Worm (Caenorhabditis elegans) whole organism, L4/young adult: ENCODE data around the gene rimb-1.

Experiments used
- W03F9.2 ChIP-seq: fragments of 150-350 bp; optimal IDR thresholded peaks from 2 replicates; lab custom pipeline; 2014; ENCODE audit warnings: missing biosample characterization, missing genetic modification characterization
- him-1 ChIP-seq: sonication (generic microtip); optimal IDR thresholded peaks from 2 replicates; lab custom pipeline; 2016; ENCODE audit warnings: missing genotype, missing genetic modification reagents, missing genetic modification characterization, missing compliant biosample characterization

DNA sequence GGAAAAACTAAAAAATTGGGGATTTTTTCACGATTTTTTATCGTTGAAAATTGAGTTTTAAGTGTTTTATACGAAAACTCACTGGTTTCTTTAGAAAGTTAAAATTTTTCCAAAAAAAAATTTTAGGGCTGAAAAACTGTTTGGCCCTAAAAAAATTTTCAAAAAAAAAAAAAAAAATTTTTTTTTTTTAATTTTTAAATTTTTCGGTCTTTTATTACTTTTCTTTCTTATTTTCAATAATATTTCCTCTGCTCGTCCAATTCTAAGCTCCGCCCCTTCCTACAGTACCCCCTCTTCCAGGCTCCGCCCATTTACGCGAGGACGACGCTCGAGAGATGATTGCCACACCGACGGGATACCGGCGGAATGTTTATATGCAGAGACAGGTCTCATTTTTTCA, 60.6 kb downstream of the rimb-1 start, which contains the start of gene pqn-82:
- TF ChIP-seq W03F9.2 (tag; lab: Kevin White, UChicago) (no peak), him-1 (no peak)
